Worm (Caenorhabditis elegans): ENCODE measurements around the gene C07H4.1.

DNA sequence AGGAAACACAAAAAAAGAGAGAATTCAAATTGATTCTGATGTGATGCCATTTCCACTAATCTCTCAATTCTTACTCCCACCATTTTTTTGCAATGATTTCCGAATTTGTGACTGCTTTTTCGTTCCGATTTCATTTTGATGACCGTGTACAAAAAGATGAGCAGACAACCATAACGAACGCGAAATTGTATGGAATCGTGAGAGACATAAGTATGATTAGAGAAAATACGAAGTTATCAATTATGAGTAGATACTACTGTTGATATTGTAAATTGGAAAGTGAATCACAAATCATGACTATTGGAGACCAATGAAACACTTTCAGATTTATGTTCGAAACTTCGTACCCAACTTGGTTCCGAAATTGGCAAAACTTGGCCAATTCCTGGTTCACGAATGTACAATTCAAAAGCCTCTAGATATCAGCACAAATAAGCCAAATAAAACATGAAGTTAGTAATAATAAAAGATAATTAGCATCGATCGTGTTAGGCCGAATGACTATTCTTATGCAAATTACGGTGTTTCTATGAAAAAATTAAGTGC, 18.1 kb upstream of the C07H4.1 start:
- no peak for TF ChIP-seq him-1 (tag; optimal IDR thresholded peaks at IDR 0.05)
- no peak for TF ChIP-seq dao-5 (tag; optimal IDR thresholded peaks at IDR 0.05)
- TF ChIP-seq W03F9.2 (tag; optimal IDR thresholded peaks at IDR 0.05), result no peak

All from whole organism, L4/young adult.